Worm (Caenorhabditis elegans): ENCODE data around the gene C02E7.8.

The C02E7.8 gene

DNA sequence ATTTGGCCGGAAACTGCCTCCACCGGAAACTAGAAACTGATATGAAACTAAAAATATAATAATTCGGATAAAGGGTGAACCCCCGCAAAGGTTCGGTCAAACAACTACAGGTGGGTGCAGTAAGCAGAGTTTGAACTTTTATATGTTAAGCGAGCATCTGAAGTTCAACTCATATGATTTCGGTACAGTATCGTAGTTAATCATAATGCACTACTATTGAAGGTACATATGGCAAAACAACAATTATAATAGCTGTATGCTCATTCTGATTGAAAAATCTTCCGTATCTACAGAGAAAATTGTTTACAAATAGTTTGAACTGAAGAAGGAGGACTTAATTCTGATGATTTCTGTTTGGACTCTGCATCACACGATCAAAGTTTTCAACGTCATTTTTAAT is 12.7 kb upstream of the C02E7.8 start:
- TF ChIP-seq ama-1 (optimal IDR thresholded peaks at IDR 0.05) (no peak), unc-55 (GFP tag; optimal IDR thresholded peaks at IDR 0.05) (no peak), unc-39 (tag; optimal IDR thresholded peaks at IDR 0.05) (no peak), ztf-11 (tag; optimal IDR thresholded peaks at IDR 0.05) (no peak), elt-1 (tag; optimal IDR thresholded peaks at IDR 0.05) (no peak), lin-11 (tag; optimal IDR thresholded peaks at IDR 0.05) (no peak), mab-5 (tag; optimal IDR thresholded peaks at IDR 0.05) (no peak), sma-9 (GFP tag; optimal IDR thresholded peaks at IDR 0.05) (no peak), sma-9 (tag; optimal IDR thresholded peaks at IDR 0.05) (no peak), lin-39 (tag; optimal IDR thresholded peaks at IDR 0.05) (no peak)

DNA sequence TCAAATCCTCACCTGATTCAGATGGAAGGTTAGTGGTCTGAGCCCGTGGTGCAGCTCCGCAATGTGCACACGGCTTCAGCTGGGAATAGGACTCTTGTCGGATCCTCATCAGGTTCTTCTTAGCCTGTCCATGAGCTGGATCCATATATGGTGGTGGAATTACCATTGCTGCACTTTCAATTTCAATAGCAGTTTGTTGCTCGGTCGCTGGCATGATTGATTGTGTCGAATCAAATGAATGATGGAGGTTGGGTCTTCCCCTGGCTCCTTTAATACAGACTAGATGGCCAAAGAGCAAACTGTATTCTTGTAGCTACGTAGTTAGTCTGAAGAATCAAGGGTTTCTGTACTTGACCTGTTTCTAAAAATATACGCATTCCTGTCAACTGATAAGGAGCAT is 12.2 kb upstream of the C02E7.8 start, which contains the start of gene C02E7.10:
TSS of gene C02E7.10 (minus strand) at position 232 of the 400 bp plus-strand sequence.
- TF ChIP-seq elt-3 (tag; optimal IDR thresholded peaks at IDR 0.05): no peak
- TF ChIP-seq unc-39 (tag; optimal IDR thresholded peaks at IDR 0.05): no peak
- TF ChIP-seq nhr-12 (tag; optimal IDR thresholded peaks at IDR 0.05): no peak
- TF ChIP-seq sem-4 (tag; optimal IDR thresholded peaks at IDR 0.05): no peak
- TF ChIP-seq elt-1 (tag; optimal IDR thresholded peaks at IDR 0.05): no peak
- TF ChIP-seq nhr-11 (tag; optimal IDR thresholded peaks at IDR 0.05): no peak
- TF ChIP-seq peb-1 (tag; optimal IDR thresholded peaks at IDR 0.05): no peak
- TF ChIP-seq nhr-129 (tag; optimal IDR thresholded peaks at IDR 0.05): no peak
- no peak for TF ChIP-seq nhr-25 (tag; optimal IDR thresholded peaks at IDR 0.05)
- TF ChIP-seq nhr-237 (tag; optimal IDR thresholded peaks at IDR 0.05): no peak
- TF ChIP-seq mdl-1 (tag; optimal IDR thresholded peaks at IDR 0.05): no peak
- no peak for TF ChIP-seq sma-9 (GFP tag; optimal IDR thresholded peaks at IDR 0.05)
- TF ChIP-seq sma-9 (tag; optimal IDR thresholded peaks at IDR 0.05): no peak
- no peak for TF ChIP-seq ztf-4 (tag; optimal IDR thresholded peaks at IDR 0.05)
- TF ChIP-seq crh-2 (tag; optimal IDR thresholded peaks at IDR 0.05): no peak
- no peak for TF ChIP-seq ztf-11 (tag; optimal IDR thresholded peaks at IDR 0.05)
- no peak for TF ChIP-seq nhr-10 (tag; optimal IDR thresholded peaks at IDR 0.05)
- TF ChIP-seq blmp-1 (tag; optimal IDR thresholded peaks at IDR 0.05; ENCODE audit: insufficient read depth): no peak
- TF ChIP-seq aly-2 (tag; optimal IDR thresholded peaks at IDR 0.05): no peak
- TF ChIP-seq snpc-4 (tag; optimal IDR thresholded peaks at IDR 0.05): no peak

DNA sequence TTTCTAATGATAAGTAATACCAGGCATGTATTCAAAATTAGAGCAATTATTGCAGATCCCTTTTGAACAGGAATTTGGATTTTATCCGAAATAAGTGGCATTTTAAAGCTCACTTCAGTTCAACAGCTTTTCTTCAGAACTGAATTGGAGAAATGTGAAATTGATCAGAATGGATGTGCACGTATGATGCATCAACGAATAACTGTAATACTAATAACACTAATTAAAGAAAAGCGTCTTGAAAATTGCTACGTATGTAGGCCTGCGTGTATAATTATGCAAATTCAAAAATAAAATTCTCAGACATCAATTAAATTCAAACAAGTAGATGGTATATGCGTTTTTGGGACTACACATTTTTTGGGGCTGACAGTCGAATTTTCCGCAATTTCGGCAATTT is 9.3 kb upstream of the C02E7.8 start, which contains the start of gene str-205:
TSS of gene str-205 (minus strand) at position 101 of the 400 bp plus-strand sequence.
- TF ChIP-seq nhr-12 (tag; optimal IDR thresholded peaks at IDR 0.05): no peak
- TF ChIP-seq zag-1 (tag; optimal IDR thresholded peaks at IDR 0.05): no peak
- no peak for TF ChIP-seq nhr-21 (tag; optimal IDR thresholded peaks at IDR 0.05)
- no peak for TF ChIP-seq sma-3 (GFP tag; optimal IDR thresholded peaks at IDR 0.05)
- TF ChIP-seq nhr-25 (tag; optimal IDR thresholded peaks at IDR 0.05): no peak
- TF ChIP-seq peb-1 (tag; optimal IDR thresholded peaks at IDR 0.05): no peak
- no peak for TF ChIP-seq lin-39 (tag; optimal IDR thresholded peaks at IDR 0.05)
- no peak for TF ChIP-seq nhr-129 (tag; optimal IDR thresholded peaks at IDR 0.05)
- no peak for TF ChIP-seq crh-2 (tag; optimal IDR thresholded peaks at IDR 0.05)
- no peak for TF ChIP-seq lsy-2 (tag; optimal IDR thresholded peaks at IDR 0.05)
- TF ChIP-seq unc-55 (GFP tag; optimal IDR thresholded peaks at IDR 0.05): no peak
- TF ChIP-seq elt-3 (tag; optimal IDR thresholded peaks at IDR 0.05): no peak
- no peak for TF ChIP-seq skn-1 (tag; optimal IDR thresholded peaks at IDR 0.05)
- TF ChIP-seq unc-62 (GFP tag; optimal IDR thresholded peaks at IDR 0.05): no peak

DNA sequence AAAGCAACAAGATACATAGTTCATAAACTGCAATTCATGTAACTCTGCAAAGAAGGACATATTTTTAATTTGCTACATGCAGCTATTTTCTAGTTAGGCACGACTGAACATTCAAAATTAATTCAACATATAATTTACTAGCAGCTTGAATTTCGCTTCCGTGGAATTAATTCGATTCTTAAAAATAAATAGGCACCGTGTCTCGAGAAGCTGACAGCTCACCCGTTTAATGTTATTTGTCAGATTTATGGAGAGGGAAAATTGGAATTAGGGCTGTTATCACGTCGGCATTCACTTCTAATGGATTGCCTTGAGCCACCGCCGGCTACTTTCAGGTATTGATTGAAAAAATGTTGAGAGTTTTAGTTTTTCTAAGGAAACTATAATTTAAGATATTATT is 5.8 kb upstream of the C02E7.8 start, which contains the start of gene srh-21:
TSS of gene srh-21 (plus strand) at position 301 of the 400 bp plus-strand sequence.
- TF ChIP-seq mdl-1 (tag; optimal IDR thresholded peaks at IDR 0.05) (no peak), aly-2 (tag; optimal IDR thresholded peaks at IDR 0.05) (no peak), ceh-82 (tag; optimal IDR thresholded peaks at IDR 0.05) (no peak), lin-11 (tag; optimal IDR thresholded peaks at IDR 0.05) (no peak), nhr-237 (tag; optimal IDR thresholded peaks at IDR 0.05) (no peak), ama-1 (optimal IDR thresholded peaks at IDR 0.05) (no peak), nhr-23 (tag; optimal IDR thresholded peaks at IDR 0.05) (no peak), egl-27 (tag; optimal IDR thresholded peaks at IDR 0.05) (no peak), lin-13 (GFP tag; optimal IDR thresholded peaks at IDR 0.05) (no peak)

DNA sequence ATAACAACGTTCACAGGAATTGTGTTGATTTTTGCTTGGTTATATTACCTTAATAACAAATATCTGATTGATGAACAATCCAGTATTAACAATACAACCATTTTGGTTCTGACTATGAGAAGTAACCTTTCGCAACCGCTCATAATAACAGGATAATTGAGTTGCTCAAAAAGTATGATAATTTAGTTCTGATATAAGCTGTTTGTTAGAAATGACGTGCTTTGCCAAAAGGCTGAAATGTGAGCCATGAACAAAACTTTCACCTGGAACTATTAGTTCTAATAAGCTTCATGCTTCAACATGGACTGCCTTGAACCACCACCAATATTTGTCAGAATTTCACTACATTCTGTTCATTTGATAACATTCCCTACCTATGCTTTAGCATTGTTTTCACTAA is 4.0 kb upstream of the C02E7.8 start, which contains the start of gene srh-20:
TSS of gene srh-20 (plus strand) at position 301 of the 400 bp plus-strand sequence.
- TF ChIP-seq nhr-23 (tag; optimal IDR thresholded peaks at IDR 0.05) (no peak), nhr-10 (tag; optimal IDR thresholded peaks at IDR 0.05) (no peak), mab-5 (tag; optimal IDR thresholded peaks at IDR 0.05) (no peak), nhr-6 (tag; optimal IDR thresholded peaks at IDR 0.05) (no peak), crh-2 (tag; optimal IDR thresholded peaks at IDR 0.05) (no peak), nhr-12 (tag; optimal IDR thresholded peaks at IDR 0.05) (no peak), egl-27 (tag; optimal IDR thresholded peaks at IDR 0.05) (no peak), C34F6.9 (tag; optimal IDR thresholded peaks at IDR 0.05) (no peak), unc-39 (tag; optimal IDR thresholded peaks at IDR 0.05) (no peak), ztf-11 (tag; optimal IDR thresholded peaks at IDR 0.05) (no peak), lin-39 (tag; optimal IDR thresholded peaks at IDR 0.05) (no peak), nhr-11 (tag; optimal IDR thresholded peaks at IDR 0.05) (no peak), ceh-16 (tag; optimal IDR thresholded peaks at IDR 0.05) (no peak), mbf-1 (tag; optimal IDR thresholded peaks at IDR 0.05) (no peak), ztf-1 (GFP tag; conservative IDR thresholded peaks at IDR 0.05) (no peak), nhr-25 (tag; optimal IDR thresholded peaks at IDR 0.05) (no peak), aly-2 (tag; optimal IDR thresholded peaks at IDR 0.05) (no peak), Y55F3AM.14 (GFP tag; optimal IDR thresholded peaks at IDR 0.05) (no peak), skn-1 (tag; optimal IDR thresholded peaks at IDR 0.05) (no peak)
